Worm (Caenorhabditis elegans): ENCODE results near the gene lgg-3.

- TF ChIP-seq ekl-4 (GFP tag; IDR thresholded peaks at IDR 0.05) (no peak), hsf-1 (GFP tag; IDR thresholded peaks at IDR 0.05) (no peak), ama-1 (optimal IDR thresholded peaks at IDR 0.05) (no peak), ama-1 (GFP tag; optimal IDR thresholded peaks at IDR 0.05) (no peak), madf-6 (GFP tag; IDR thresholded peaks at IDR 0.05) (no peak), somi-1 (GFP tag; optimal IDR thresholded peaks at IDR 0.05) (no peak), lir-1 (GFP tag; conservative IDR thresholded peaks at IDR 0.05) (no peak)
Measured at ce11 chrIII:5720266-5721019, 22.6 kb upstream of the lgg-3 start.

All from whole organism, young adult.